Worm (Caenorhabditis elegans) whole organism, young adult: ENCODE measurements around the gene mtpn-1.

ENCODE experiments used
- B0261.1 ChIP-seq: sonication (generic microtip); optimal IDR thresholded peaks from 2 replicates; lab custom pipeline; 2016; ENCODE audit warnings: mild to moderate bottlenecking, missing genetic modification characterization, moderate library complexity, missing compliant biosample characterization
- B0336.3 ChIP-seq: fragments of 200-800 bp; sonication (Bioruptor generic); IDR thresholded peaks from 2 replicates; pipeline ENCODE4 v1.3.6; 2022; ENCODE audit warnings: missing genetic modification characterization, missing compliant biosample characterization
- D2030.7 ChIP-seq: fragments of 200-800 bp; sonication (Bioruptor generic); IDR thresholded peaks from 2 replicates; pipeline ENCODE4 v1.3.6; 2022; ENCODE audit warnings: missing genetic modification reagents, missing genetic modification characterization, missing compliant biosample characterization
- F10E7.11 ChIP-seq: sonication (generic microtip); optimal IDR thresholded peaks from 2 replicates; lab custom pipeline; 2017; ENCODE audit warnings: mild to moderate bottlenecking, missing genetic modification characterization, moderate library complexity, missing compliant biosample characterization
- F37B4.10 ChIP-seq: fragments of 200-800 bp; sonication (Bioruptor generic); IDR thresholded peaks from 2 replicates; pipeline ENCODE4 v1.3.6; 2022; ENCODE audit warnings: missing genetic modification characterization, missing compliant biosample characterization
- K11D2.4 ChIP-seq: fragments of 200-800 bp; sonication (Bioruptor generic); IDR thresholded peaks from 2 replicates; pipeline ENCODE4 v1.3.6; 2022; ENCODE audit warnings: missing genetic modification reagents, missing genetic modification characterization, missing compliant biosample characterization
- K12H6.12 ChIP-seq: fragments of 200-800 bp; sonication (Bioruptor generic); optimal IDR thresholded peaks from 2 replicates; lab custom pipeline; 2018; ENCODE audit warnings: mild to moderate bottlenecking, missing genetic modification characterization, missing compliant biosample characterization
- Y53F4B.3 ChIP-seq: fragments of 200-800 bp; sonication (Bioruptor generic); IDR thresholded peaks from 2 replicates; pipeline ENCODE4 v1.3.6; 2022; ENCODE audit warnings: missing genetic modification reagents, missing genetic modification characterization, missing compliant biosample characterization
- Y95B8A.8 ChIP-seq: fragments of 200-800 bp; sonication (Bioruptor generic); IDR thresholded peaks from 2 replicates; pipeline ENCODE4 v1.3.6; 2022; ENCODE audit warnings: missing genetic modification reagents, missing genetic modification characterization, missing compliant biosample characterization
- atf-7 ChIP-seq: sonication (generic microtip); optimal IDR thresholded peaks from 2 replicates; lab custom pipeline; 2017; ENCODE audit warnings: mild to moderate bottlenecking, missing genetic modification characterization, missing compliant biosample characterization
- attf-5 ChIP-seq: fragments of 200-800 bp; sonication (Bioruptor generic); optimal IDR thresholded peaks from 2 replicates; lab custom pipeline; 2018; ENCODE audit warnings: mild to moderate bottlenecking, missing genetic modification characterization, missing compliant biosample characterization
- cebp-1 ChIP-seq, 2 experiments: fragments of 200-800 bp in 1 of 2; sonication (Bioruptor generic) in 1 of 2; sonication (generic microtip) in 1 of 2; IDR thresholded peaks in 1 of 2; optimal IDR thresholded peaks in 1 of 2; 2 replicates each; pipeline versions ENCODE4 v1.3.6 to Lab custom; 2017 to 2022; ENCODE audit warnings: missing compliant biosample characterization in 2 of 2, missing genetic modification characterization in 2 of 2, mild to moderate bottlenecking in 1 of 2, missing genetic modification reagents in 1 of 2, moderate library complexity in 1 of 2
- ceh-58 ChIP-seq: fragments of 200-800 bp; sonication (Bioruptor generic); IDR thresholded peaks from 2 replicates; pipeline ENCODE4 v1.3.6; 2022; ENCODE audit warnings: missing genetic modification characterization, missing compliant biosample characterization
- ceh-79 ChIP-seq: sonication (generic microtip); optimal IDR thresholded peaks from 2 replicates; lab custom pipeline; 2017; ENCODE audit warnings: mild to moderate bottlenecking, missing genetic modification characterization, missing compliant biosample characterization
- chd-7 ChIP-seq: sonication (generic microtip); optimal IDR thresholded peaks from 2 replicates; lab custom pipeline; 2016; ENCODE audit warnings: mild to moderate bottlenecking, missing genetic modification characterization, moderate library complexity, missing compliant biosample characterization
- dox-1 ChIP-seq: fragments of 200-800 bp; sonication (Bioruptor generic); IDR thresholded peaks from 2 replicates; pipeline ENCODE4 v1.3.6; 2022; ENCODE audit warnings: missing genetic modification reagents, missing genetic modification characterization, missing compliant biosample characterization
- efl-1 ChIP-seq: fragments of 150-350 bp; optimal IDR thresholded peaks from 2 replicates; lab custom pipeline; 2014; ENCODE audit warnings: missing biosample characterization, missing genetic modification reagents, missing genetic modification characterization
- egrh-3 ChIP-seq: fragments of 200-800 bp; sonication (Bioruptor generic); IDR thresholded peaks from 2 replicates; pipeline ENCODE4 v1.3.6; 2022; ENCODE audit warnings: missing genetic modification reagents, missing genetic modification characterization, missing compliant biosample characterization
- hmg-20 ChIP-seq: fragments of 200-800 bp; sonication (Bioruptor generic); IDR thresholded peaks from 2 replicates; pipeline ENCODE4 v1.3.6; 2022; ENCODE audit warnings: missing genetic modification reagents, missing genetic modification characterization, missing compliant biosample characterization
- lag-1 ChIP-seq: fragments of 200-800 bp; sonication (Bioruptor generic); IDR thresholded peaks from 2 replicates; pipeline ENCODE4 v1.3.6; 2022; ENCODE audit warnings: missing genetic modification reagents, missing genetic modification characterization, missing compliant biosample characterization
- let-526 ChIP-seq: fragments of 200-800 bp; sonication (Bioruptor generic); IDR thresholded peaks from 2 replicates; pipeline ENCODE4 v1.3.6; 2022; ENCODE audit warnings: missing genetic modification reagents, missing genetic modification characterization, missing compliant biosample characterization
- let-607 ChIP-seq, 2 experiments: fragments of 200-800 bp in 1 of 2; sonication (Bioruptor generic) in 1 of 2; sonication (generic microtip) in 1 of 2; optimal IDR thresholded peaks; 2 replicates each; lab custom pipeline; 2016 to 2018; ENCODE audit warnings: mild to moderate bottlenecking in 2 of 2, missing compliant biosample characterization in 2 of 2, missing genetic modification characterization in 2 of 2, moderate library complexity in 2 of 2, missing genotype in 1 of 2
- lin-35 ChIP-seq, 3 experiments: fragments of 150-350 bp in 2 of 3; sonication (generic microtip) in 1 of 3; optimal IDR thresholded peaks; 2 replicates each; lab custom pipeline; 2014 to 2018; ENCODE audit warnings: missing biosample characterization in 3 of 3, missing genetic modification characterization in 3 of 3, missing genetic modification reagents in 3 of 3
- lin-54 ChIP-seq: fragments of 200-800 bp; sonication (Bioruptor generic); optimal IDR thresholded peaks from 2 replicates; lab custom pipeline; 2018; ENCODE audit warnings: mild to moderate bottlenecking, missing genetic modification characterization, missing compliant biosample characterization
- lir-1 ChIP-seq: fragments of 200-800 bp; sonication (Bioruptor generic); conservative IDR thresholded peaks from 2 replicates; pipeline ENCODE4 v1.3.6; 2022; ENCODE audit warnings: missing genetic modification reagents, missing genetic modification characterization, missing compliant biosample characterization
- nfya-2 ChIP-seq: fragments of 200-800 bp; sonication (Bioruptor generic); IDR thresholded peaks from 2 replicates; pipeline ENCODE4 v1.3.6; 2022; ENCODE audit warnings: missing genetic modification reagents, missing genetic modification characterization, missing compliant biosample characterization
- nhr-179 ChIP-seq: sonication (generic microtip); optimal IDR thresholded peaks from 2 replicates; lab custom pipeline; 2016; ENCODE audit warnings: mild to moderate bottlenecking, missing genetic modification characterization, missing compliant biosample characterization
- snpc-3.4 ChIP-seq: sonication (generic microtip); optimal IDR thresholded peaks from 2 replicates; lab custom pipeline; 2017; ENCODE audit warnings: missing genetic modification characterization, mild to moderate bottlenecking, missing compliant biosample characterization, antibody characterized with exemption, moderate library complexity, missing genotype, missing genetic modification reagents
- xnd-1 ChIP-seq: sonication (generic microtip); optimal IDR thresholded peaks from 2 replicates; lab custom pipeline; 2016; ENCODE audit warnings: missing genotype, missing genetic modification reagents, missing genetic modification characterization, missing compliant biosample characterization
- zfh-2 ChIP-seq: fragments of 200-800 bp; sonication (Bioruptor generic); conservative IDR thresholded peaks from 2 replicates; pipeline ENCODE4 v1.3.6; 2022; ENCODE audit warnings: missing genetic modification reagents, missing genetic modification characterization, missing compliant biosample characterization
- ztf-3 ChIP-seq: fragments of 200-800 bp; sonication (Bioruptor generic); optimal IDR thresholded peaks from 2 replicates; lab custom pipeline; 2018; ENCODE audit warnings: mild to moderate bottlenecking, missing genetic modification characterization, missing compliant biosample characterization
- ztf-6 ChIP-seq: fragments of 200-800 bp; sonication (Bioruptor generic); IDR thresholded peaks from 2 replicates; pipeline ENCODE4 v1.3.6; 2022; ENCODE audit warnings: missing genetic modification reagents, missing genetic modification characterization, missing compliant biosample characterization

The mtpn-1 gene

DNA sequence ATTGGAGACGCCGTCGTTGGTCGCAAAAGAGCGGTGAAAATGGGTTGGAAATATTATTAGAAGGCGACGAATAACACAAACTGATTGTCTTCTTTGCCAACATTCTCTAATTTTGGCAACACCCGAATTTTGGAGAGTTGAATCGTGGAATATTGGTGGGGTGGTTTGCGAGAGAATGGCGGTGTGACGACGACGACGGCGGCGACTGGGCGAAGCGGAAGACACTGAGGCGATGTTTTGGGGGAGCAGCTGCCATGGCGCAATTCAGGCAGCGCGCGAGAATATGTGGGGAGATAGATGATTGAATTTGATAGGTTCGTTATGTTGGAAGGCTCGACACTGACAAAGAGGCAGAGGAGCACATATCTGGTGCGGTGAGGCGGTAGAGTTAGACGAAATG, 43.7 kb downstream of the mtpn-1 start:
- TF ChIP-seq B0261.1 (tag; lab: Kevin White, UChicago) (no peak), zfh-2 (peak; percentile 78)

DNA sequence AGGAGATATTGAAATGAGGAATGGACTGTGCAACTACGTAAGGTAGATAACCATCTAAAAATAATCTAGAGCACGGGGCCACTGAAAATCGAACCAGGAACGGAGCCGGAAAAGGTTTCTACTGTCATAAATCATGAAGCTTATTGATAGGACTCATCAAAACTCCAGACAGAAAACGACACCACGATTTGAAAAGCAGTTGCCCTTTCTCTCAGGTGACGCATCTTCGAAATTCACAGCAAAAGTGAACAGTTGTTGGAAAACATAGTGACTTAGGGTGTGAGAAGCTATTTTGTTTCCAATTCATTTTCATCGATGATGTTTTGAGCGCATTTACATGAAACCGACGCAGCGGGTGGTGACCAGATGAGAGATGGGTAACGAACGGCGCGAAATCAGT, 45.0 kb downstream of the mtpn-1 start:
- TF ChIP-seq atf-7: no peak
- no peak for TF ChIP-seq dox-1
- no peak for TF ChIP-seq xnd-1 (tag; lab: Kevin White, UChicago)

DNA sequence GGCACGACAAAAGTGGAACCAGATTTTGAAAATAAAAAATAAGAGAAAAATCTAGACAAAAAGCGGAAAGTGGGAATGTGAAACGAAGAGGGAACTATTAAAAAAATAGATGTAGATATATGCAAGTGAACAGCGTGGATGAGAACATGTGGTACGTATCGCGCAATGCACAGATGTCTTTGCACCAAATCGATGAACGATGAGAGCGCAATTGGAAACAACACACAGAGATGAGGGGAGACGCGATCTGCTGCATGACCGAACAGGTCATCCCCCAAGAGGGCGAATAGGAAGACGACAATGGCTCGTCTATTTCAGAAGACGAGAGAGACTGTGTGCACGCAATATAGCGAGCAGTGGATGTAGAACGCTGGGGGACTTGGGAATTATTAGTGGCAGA, 45.4 kb downstream of the mtpn-1 start:
- TF ChIP-seq nfya-2 (GFP tag; lab: Robert Waterston, UW) (no peak), let-607 (tag; optimal IDR thresholded peaks at IDR 0.05; lab: Kevin White, UChicago) (no peak), B0336.3 (no peak), let-526 (GFP tag; lab: Robert Waterston, UW) (no peak), ztf-6 (GFP tag; lab: Robert Waterston, UW) (no peak), efl-1 (no peak), lag-1 (GFP tag; lab: Robert Waterston, UW) (no peak), hmg-20 (no peak), nhr-179 (no peak), snpc-3.4 (no peak), chd-7 (no peak)

DNA sequence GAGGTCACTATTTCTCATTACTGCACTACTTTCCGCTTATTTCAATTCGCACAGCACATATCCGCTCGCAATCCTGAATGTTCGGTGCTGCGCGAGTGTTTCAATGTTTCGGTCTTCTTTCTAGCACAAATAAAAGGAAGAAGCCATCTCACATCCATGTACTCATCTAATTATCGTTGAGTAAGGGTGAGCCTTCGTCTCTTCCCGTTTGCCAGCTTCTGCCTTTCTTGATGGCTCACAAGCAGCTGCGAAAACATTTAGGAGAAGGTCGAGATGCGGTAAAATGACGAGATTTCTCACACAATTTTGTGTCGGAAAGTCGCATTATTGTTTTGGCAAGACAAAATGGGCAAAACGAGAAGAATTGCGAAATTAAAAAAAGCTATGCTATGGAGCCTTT, 47.6 kb downstream of the mtpn-1 start:
- TF ChIP-seq Y95B8A.8 (GFP tag; lab: Robert Waterston, UW) (no peak), ztf-3 (GFP tag; lab: Kevin White, UChicago) (no peak), egrh-3 (GFP tag; lab: Robert Waterston, UW) (no peak), cebp-1 (GFP tag; IDR thresholded peaks at IDR 0.05; lab: Robert Waterston, UW) (no peak), cebp-1 (tag; optimal IDR thresholded peaks at IDR 0.05; lab: Kevin White, UChicago) (peak; percentile 10), ceh-58 (no peak)

DNA sequence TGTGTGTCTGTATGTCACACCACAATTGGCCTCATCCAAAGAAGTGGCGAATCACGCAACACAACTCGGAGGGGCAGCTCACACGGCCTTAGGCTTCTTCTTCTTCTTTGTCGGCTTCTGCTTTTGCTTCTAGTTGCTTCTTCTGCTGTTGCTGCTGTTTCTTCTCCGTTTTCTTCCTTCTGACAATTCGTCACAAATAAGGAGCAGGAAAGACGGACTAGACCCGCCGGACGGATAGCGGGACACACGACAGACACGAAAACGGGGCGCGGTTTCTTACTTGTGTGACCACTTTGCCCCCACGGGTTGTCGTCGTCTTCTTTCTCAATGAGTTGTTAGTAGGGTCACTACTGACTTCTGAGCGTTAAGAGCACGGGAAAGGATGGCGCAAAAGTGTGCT, 48.9 kb downstream of the mtpn-1 start:
- TF ChIP-seq K12H6.12 (peak; percentile 0), K11D2.4 (GFP tag; lab: Robert Waterston, UW) (no peak), lin-54 (GFP tag; lab: Kevin White, UChicago) (no peak)

DNA sequence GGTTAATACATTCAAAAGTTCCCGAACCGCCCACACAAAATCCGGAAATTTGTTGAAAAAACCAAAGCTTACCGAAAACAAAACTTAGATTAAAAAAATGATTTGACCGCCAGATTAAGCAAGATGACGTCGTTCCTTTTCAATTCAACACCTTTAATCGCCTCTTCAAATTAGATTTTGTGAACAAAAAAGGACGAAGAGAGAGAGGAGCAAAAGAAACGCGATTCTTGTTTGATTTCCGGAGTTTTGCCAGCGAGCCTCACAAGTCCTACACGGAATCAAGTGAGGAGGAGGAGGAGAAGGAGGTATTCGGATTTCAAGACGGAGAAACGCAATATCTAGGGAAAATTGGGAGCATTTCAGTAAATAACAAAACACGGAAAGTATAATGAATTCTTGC, 50.2 kb downstream of the mtpn-1 start:
- TF ChIP-seq Y53F4B.3 (no peak), ceh-79 (tag; lab: Kevin White, UChicago) (no peak), attf-5 (GFP tag; lab: Kevin White, UChicago) (no peak), lin-35 (GFP tag; optimal IDR thresholded peaks at IDR 0.05; lab: Kevin White, UChicago) (no peak), D2030.7 (GFP tag; lab: Robert Waterston, UW) (no peak), lag-1 (GFP tag; lab: Robert Waterston, UW) (no peak), F37B4.10 (no peak), F10E7.11 (tag; lab: Kevin White, UChicago) (no peak), lir-1 (GFP tag; lab: Robert Waterston, UW) (no peak)
